Worm (Caenorhabditis elegans): ENCODE data around the gene C32D5.7.

DNA sequence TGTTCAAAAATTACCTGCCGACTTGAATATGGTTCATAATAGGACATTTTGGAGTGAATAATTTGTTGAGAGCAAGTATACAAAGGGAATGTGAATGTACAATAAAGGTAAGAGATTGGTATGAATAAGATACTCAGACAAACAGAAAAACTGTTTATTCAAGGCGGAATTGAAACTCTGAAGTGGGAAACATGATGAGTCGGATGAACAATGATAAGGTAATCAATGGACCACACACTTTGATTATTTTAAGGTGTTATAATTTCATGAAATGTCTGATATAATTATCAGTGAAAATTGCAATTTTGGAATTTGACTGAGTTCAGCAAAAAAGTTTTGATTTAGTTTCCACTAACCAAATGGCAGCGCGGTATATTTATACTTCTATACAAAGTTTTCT lies 337 bp downstream of the C32D5.7 start:
- TF ChIP-seq lin-11 (tag; optimal IDR thresholded peaks at IDR 0.05) (no peak), nhr-11 (tag; optimal IDR thresholded peaks at IDR 0.05) (no peak), unc-39 (tag; optimal IDR thresholded peaks at IDR 0.05) (no peak)

Measured in whole organism, L2 larva.